Worm (Caenorhabditis elegans): ENCODE data around the gene F20A1.4.

Gene F20A1.4

ce11 chrV:6969950-6970532, 51.6 kb downstream of the F20A1.4 start, which contains the start of gene ptr-15:
Gene ptr-15, minus strand, starts transcription at chrV:6970000.
- no peak for TF ChIP-seq lsy-12 (tag; optimal IDR thresholded peaks at IDR 0.05)
- TF ChIP-seq mdl-1 (tag; optimal IDR thresholded peaks at IDR 0.05) = no peak
- TF ChIP-seq nhr-237 (tag; optimal IDR thresholded peaks at IDR 0.05) = no peak
- peak; percentile 13 for TF ChIP-seq nhr-25 (tag; optimal IDR thresholded peaks at IDR 0.05)
- peak; percentile 82 for TF ChIP-seq nhr-23 (tag; optimal IDR thresholded peaks at IDR 0.05)
- peak in 1 of 3 experiments; percentile 19 for TF ChIP-seq elt-3 (tag; optimal IDR thresholded peaks at IDR 0.05)
- peak; percentile 34 for TF ChIP-seq nhr-43 (tag; optimal IDR thresholded peaks at IDR 0.05; ENCODE audit: poor library complexity, severe bottlenecking)

Measured in whole organism, L3 larva.